Fruit fly (Drosophila melanogaster) whole organism, embryonic: Measurements from ENCODE around the gene CG32847.
A peak's percentile ranks its signal among the peaks of the same experiment; 100 is the strongest.

Experiments used
- CG10274 ChIP-seq: fragments of 200-800 bp; sonication (Bioruptor generic); optimal IDR thresholded peaks from 3 replicates; lab custom pipeline; 2017; ENCODE audit warnings: missing biosample characterization, mild to moderate bottlenecking, missing genetic modification characterization
- CG10366 ChIP-seq: fragments of 200-800 bp; sonication (Bioruptor generic); IDR thresholded peaks from 2 replicates; pipeline ENCODE4 v1.3.6; 2022; ENCODE audit warnings: missing biosample characterization, missing genetic modification characterization
- CG11696 ChIP-seq: fragments of 200-800 bp; sonication (Bioruptor generic); IDR thresholded peaks from 2 replicates; pipeline ENCODE4 v1.3.6; 2022; ENCODE audit warnings: missing biosample characterization, missing genetic modification characterization
- CG12219 ChIP-seq: fragments of 200-800 bp; sonication (Bioruptor generic); optimal IDR thresholded peaks from 3 replicates; lab custom pipeline; 2018; ENCODE audit warnings: missing biosample characterization, mild to moderate bottlenecking, missing genetic modification characterization
- CG13624 ChIP-seq: fragments of 200-800 bp; sonication (Bioruptor generic); optimal IDR thresholded peaks from 2 replicates; lab custom pipeline; 2016; ENCODE audit warnings: missing biosample characterization, missing genetic modification characterization
- CG1529 ChIP-seq: fragments of 200-800 bp; sonication (Bioruptor generic); optimal IDR thresholded peaks from 3 replicates; lab custom pipeline; 2018; ENCODE audit warnings: missing biosample characterization, missing genetic modification characterization
- CG1647 ChIP-seq: fragments of 200-800 bp; sonication (Bioruptor generic); optimal IDR thresholded peaks from 3 replicates; lab custom pipeline; 2016; ENCODE audit warnings: missing biosample characterization, missing genetic modification characterization
- CG2678 ChIP-seq: fragments of 200-800 bp; sonication (Bioruptor generic); optimal IDR thresholded peaks from 3 replicates; lab custom pipeline; 2019; ENCODE audit warnings: missing biosample characterization, mild to moderate bottlenecking, missing genetic modification characterization, moderate library complexity
- CG34422 ChIP-seq: fragments of 200-800 bp; sonication (Bioruptor generic); IDR thresholded peaks from 3 replicates; pipeline ENCODE4 v1.3.6; 2022; ENCODE audit warnings: missing biosample characterization, missing genetic modification characterization
- CG3995 ChIP-seq: fragments of 200-800 bp; sonication (Bioruptor generic); optimal IDR thresholded peaks from 3 replicates; lab custom pipeline; 2016; ENCODE audit warnings: missing biosample characterization, missing genetic modification characterization
- CG5953 ChIP-seq: fragments of 200-800 bp; sonication (Bioruptor generic); IDR thresholded peaks from 2 replicates; pipeline ENCODE4 v1.3.6; 2022; ENCODE audit warnings: missing biosample characterization, missing genetic modification characterization
- CG6683 ChIP-seq: fragments of 200-800 bp; sonication (Bioruptor generic); optimal IDR thresholded peaks from 2 replicates; lab custom pipeline; 2017; ENCODE audit warnings: missing biosample characterization, mild to moderate bottlenecking, missing genetic modification characterization, missing genetic modification reagents
- CG6791 ChIP-seq: fragments of 200-800 bp; sonication (Bioruptor generic); IDR thresholded peaks from 3 replicates; pipeline ENCODE4 v1.3.6; 2022; ENCODE audit warnings: missing biosample characterization, missing genetic modification characterization; ENCODE audit not compliant: partially characterized antibody
- CG7357 ChIP-seq: fragments of 200-800 bp; sonication (Bioruptor generic); IDR thresholded peaks from 3 replicates; pipeline ENCODE4 v1.3.6; 2022; ENCODE audit warnings: missing biosample characterization, missing genetic modification characterization
- CG8290 ChIP-seq, 3 experiments: fragments of 200-800 bp; sonication (Bioruptor generic); optimal IDR thresholded peaks; 2 replicates each; lab custom pipeline; 2016 to 2019; ENCODE audit warnings: missing biosample characterization in 3 of 3, missing genetic modification characterization in 3 of 3, mild to moderate bottlenecking in 2 of 3, moderate library complexity in 1 of 3
- CG9727 ChIP-seq: fragments of 200-800 bp; sonication (Bioruptor generic); optimal IDR thresholded peaks from 3 replicates; lab custom pipeline; 2017; ENCODE audit warnings: missing biosample characterization, mild to moderate bottlenecking, missing genetic modification characterization
- D ChIP-seq, 2 experiments: fragments of 200-800 bp in 1 of 2; fragments of >200 bp in 1 of 2; sonication (Bioruptor generic) in 1 of 2; optimal IDR thresholded peaks; 2 replicates in 1 of 2; 3 replicates in 1 of 2; lab custom pipeline; 2017; ENCODE audit warnings: mild to moderate bottlenecking in 1 of 2, missing biosample characterization in 1 of 2, missing genetic modification characterization in 1 of 2, missing genetic modification reagents in 1 of 2
- Deaf1 ChIP-seq: fragments of 200-800 bp; optimal IDR thresholded peaks from 3 replicates; lab custom pipeline; 2019; ENCODE audit warnings: missing biosample characterization, mild to moderate bottlenecking, missing genetic modification characterization, moderate library complexity
- Dip3 ChIP-seq: fragments of 200-800 bp; sonication (Bioruptor generic); optimal IDR thresholded peaks from 3 replicates; lab custom pipeline; 2016; ENCODE audit warnings: missing biosample characterization, missing genetic modification characterization
- Doc2 ChIP-seq: fragments of 200-800 bp; sonication (Bioruptor generic); IDR thresholded peaks from 2 replicates; pipeline ENCODE4 v1.3.6; 2022; ENCODE audit warnings: missing biosample characterization, missing genetic modification characterization
- H2.0 ChIP-seq: fragments of 200-800 bp; sonication (Bioruptor generic); IDR thresholded peaks from 2 replicates; pipeline ENCODE4 v1.3.6; 2022; ENCODE audit warnings: missing biosample characterization, missing genetic modification characterization
- Hmr ChIP-seq: fragments of 200-800 bp; sonication (Bioruptor generic); optimal IDR thresholded peaks from 3 replicates; lab custom pipeline; 2017; ENCODE audit warnings: mild to moderate bottlenecking, missing biosample characterization, missing genetic modification reagents, missing genetic modification characterization
- Hmx ChIP-seq: fragments of 200-800 bp; sonication (Bioruptor generic); optimal IDR thresholded peaks from 2 replicates; lab custom pipeline; 2016; ENCODE audit warnings: missing biosample characterization, missing genetic modification characterization
- Hsf ChIP-seq: fragments of 200-800 bp; sonication (Bioruptor generic); optimal IDR thresholded peaks from 3 replicates; lab custom pipeline; 2016; ENCODE audit warnings: missing biosample characterization, missing genetic modification characterization
- Mad ChIP-seq: fragments of 200-800 bp; sonication (Bioruptor generic); optimal IDR thresholded peaks from 2 replicates; lab custom pipeline; 2016; ENCODE audit warnings: missing biosample characterization, missing genetic modification characterization
- NFAT ChIP-seq: fragments of 200-800 bp; sonication (Bioruptor generic); IDR thresholded peaks from 2 replicates; pipeline ENCODE4 v1.3.6; 2022; ENCODE audit warnings: missing biosample characterization, missing genetic modification characterization
- Oaz ChIP-seq: fragments of 200-800 bp; sonication (Bioruptor generic); IDR thresholded peaks from 2 replicates; pipeline ENCODE4 v1.3.6; 2022; ENCODE audit warnings: missing biosample characterization, missing genetic modification characterization
- Trl ChIP-seq, 3 experiments: fragments of >200 bp in 2 of 3; fragments of 200-800 bp in 1 of 3; sonication (Bioruptor generic) in 1 of 3; optimal IDR thresholded peaks; 2 replicates in 1 of 3; 3 replicates in 2 of 3; lab custom pipeline; 2016 to 2017; ENCODE audit warnings: missing biosample characterization in 1 of 3, missing genetic modification characterization in 1 of 3
- Xbp1 ChIP-seq: fragments of 200-800 bp; sonication (Bioruptor generic); optimal IDR thresholded peaks from 3 replicates; lab custom pipeline; 2016; ENCODE audit warnings: missing biosample characterization, mild to moderate bottlenecking, missing genetic modification characterization
- Xrp1 ChIP-seq: fragments of 200-800 bp; sonication (Bioruptor generic); IDR thresholded peaks from 2 replicates; pipeline ENCODE4 v1.3.6; 2022; ENCODE audit warnings: missing biosample characterization, missing genetic modification characterization
- abd-A ChIP-seq: fragments of 200-800 bp; sonication (Bioruptor generic); optimal IDR thresholded peaks from 3 replicates; lab custom pipeline; 2019; ENCODE audit warnings: missing biosample characterization, mild to moderate bottlenecking, missing genetic modification characterization, moderate library complexity
- ap ChIP-seq: fragments of 200-800 bp; sonication (Bioruptor generic); IDR thresholded peaks from 2 replicates; pipeline ENCODE4 v1.3.6; 2022; ENCODE audit warnings: missing biosample characterization, missing genetic modification characterization
- ato ChIP-seq: fragments of 200-800 bp; sonication (Bioruptor generic); IDR thresholded peaks from 2 replicates; pipeline ENCODE4 v1.3.6; 2022; ENCODE audit warnings: missing biosample characterization, missing genetic modification characterization; ENCODE audit not compliant: partially characterized antibody
- crp ChIP-seq, 2 experiments: fragments of 200-800 bp; sonication (Bioruptor generic); optimal IDR thresholded peaks; 2 replicates in 1 of 2; 3 replicates in 1 of 2; lab custom pipeline; 2017; ENCODE audit warnings: missing biosample characterization in 2 of 2, missing genetic modification characterization in 2 of 2, mild to moderate bottlenecking in 1 of 2, moderate library complexity in 1 of 2
- hb ChIP-seq: fragments of 200-800 bp; sonication (Bioruptor generic); IDR thresholded peaks from 3 replicates; pipeline ENCODE4 v1.3.6; 2022; ENCODE audit warnings: missing biosample characterization, missing genetic modification characterization; ENCODE audit not compliant: partially characterized antibody
- hth ChIP-seq: fragments of >200 bp; optimal IDR thresholded peaks from 2 replicates; lab custom pipeline; 2017; ENCODE audit warnings: inconsistent platforms
- inv ChIP-seq: fragments of 200-800 bp; sonication (Bioruptor generic); IDR thresholded peaks from 2 replicates; pipeline ENCODE4 v1.3.6; 2022; ENCODE audit warnings: missing biosample characterization, missing genetic modification characterization; ENCODE audit not compliant: partially characterized antibody
- jumu ChIP-seq: fragments of 200-800 bp; sonication (Bioruptor generic); optimal IDR thresholded peaks from 3 replicates; lab custom pipeline; 2016; ENCODE audit warnings: missing biosample characterization, missing genetic modification characterization
- nerfin-2 ChIP-seq: fragments of 200-800 bp; sonication (Bioruptor generic); IDR thresholded peaks from 2 replicates; pipeline ENCODE4 v1.3.6; 2022; ENCODE audit warnings: missing biosample characterization, missing genetic modification characterization; ENCODE audit not compliant: partially characterized antibody
- nom ChIP-seq: fragments of 200-800 bp; sonication (Bioruptor generic); optimal IDR thresholded peaks from 2 replicates; lab custom pipeline; 2017; ENCODE audit warnings: missing biosample characterization, missing genetic modification characterization, mild to moderate bottlenecking, moderate library complexity, missing genetic modification reagents
- phol ChIP-seq: fragments of 200-800 bp; sonication (Bioruptor generic); optimal IDR thresholded peaks from 3 replicates; lab custom pipeline; 2018; ENCODE audit warnings: missing biosample characterization, mild to moderate bottlenecking, missing genetic modification characterization, moderate library complexity
- pita ChIP-seq: fragments of 200-800 bp; sonication (Bioruptor generic); optimal IDR thresholded peaks from 2 replicates; lab custom pipeline; 2017; ENCODE audit warnings: missing biosample characterization, mild to moderate bottlenecking, missing genetic modification characterization
- pum ChIP-seq: fragments of 200-800 bp; sonication (Bioruptor generic); optimal IDR thresholded peaks from 2 replicates; lab custom pipeline; 2016; ENCODE audit warnings: missing biosample characterization, missing genetic modification characterization
- sc ChIP-seq, 3 experiments: fragments of >200 bp in 2 of 3; fragments of 200-800 bp in 1 of 3; sonication (Bioruptor generic) in 1 of 3; optimal IDR thresholded peaks; 2 replicates in 2 of 3; 3 replicates in 1 of 3; lab custom pipeline; 2017; ENCODE audit warnings: mild to moderate bottlenecking in 1 of 3, missing biosample characterization in 1 of 3, missing genetic modification characterization in 1 of 3, missing genetic modification reagents in 1 of 3
- schlank ChIP-seq: fragments of 200-800 bp; sonication (Bioruptor generic); optimal IDR thresholded peaks from 2 replicates; lab custom pipeline; 2018; ENCODE audit warnings: missing biosample characterization, mild to moderate bottlenecking, missing genetic modification characterization
- sens-2 ChIP-seq: fragments of 200-800 bp; sonication (Bioruptor generic); IDR thresholded peaks from 2 replicates; pipeline ENCODE4 v1.3.6; 2022; ENCODE audit warnings: missing biosample characterization, missing genetic modification characterization
- shn ChIP-seq: fragments of 200-800 bp; sonication (Bioruptor generic); optimal IDR thresholded peaks from 3 replicates; lab custom pipeline; 2016; ENCODE audit warnings: missing biosample characterization, missing genetic modification characterization
- vfl ChIP-seq: fragments of 200-800 bp; sonication (Bioruptor generic); optimal IDR thresholded peaks from 2 replicates; lab custom pipeline; 2016; ENCODE audit warnings: missing biosample characterization, missing genetic modification characterization
- wek ChIP-seq: fragments of 200-800 bp; sonication (Bioruptor generic); optimal IDR thresholded peaks from 3 replicates; lab custom pipeline; 2018; ENCODE audit warnings: missing biosample characterization, mild to moderate bottlenecking, missing genetic modification characterization, moderate library complexity

The CG32847 gene

DNA sequence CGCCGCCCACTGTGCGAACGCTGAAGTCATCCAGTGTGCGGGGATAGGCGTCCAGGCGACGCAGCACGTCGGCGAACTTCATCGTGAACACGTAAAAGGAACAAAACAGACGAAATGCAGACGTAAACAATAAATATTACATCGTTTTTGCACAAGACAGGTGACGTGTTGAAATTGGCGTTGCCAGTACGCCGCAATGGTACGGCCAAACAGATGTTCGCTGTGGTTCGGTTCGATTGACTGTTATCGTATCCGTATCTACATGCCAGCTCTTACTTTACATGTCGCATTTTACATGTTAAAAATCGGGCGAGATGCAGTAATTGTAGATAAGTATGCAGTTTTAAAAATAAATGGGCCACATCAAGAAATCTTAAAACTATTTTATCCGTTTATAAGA is 42.0 kb downstream of the CG32847 start, which contains the start of gene CG7011 (continued):
- TF ChIP-seq vfl (GFP tag; lab: Kevin White, UChicago), result no peak
- no peak for TF ChIP-seq CG7357
- TF ChIP-seq hth (lab: Kevin White, UChicago), result no peak
- TF ChIP-seq ap (GFP tag; lab: Robert Waterston, UW), result no peak
- no peak for TF ChIP-seq schlank (tag; lab: Kevin White, UChicago)
- TF ChIP-seq CG1647, result no peak
- no peak for TF ChIP-seq CG1529
- TF ChIP-seq Hsf, result no peak
- no peak for TF ChIP-seq Deaf1 (tag; lab: Kevin White, UChicago)
- 0 out of 2 replicates have a peak, but pooled peaks have one; percentile 20 for TF ChIP-seq ato (GFP tag; lab: Robert Waterston, UW)
- TF ChIP-seq phol (tag; lab: Kevin White, UChicago), result no peak
- no peak for TF ChIP-seq CG2678 (tag; lab: Kevin White, UChicago)
- TF ChIP-seq CG10274 (GFP tag; lab: Kevin White, UChicago), result no peak
- no peak for TF ChIP-seq Dip3 (GFP tag; lab: Kevin White, UChicago)
- TF ChIP-seq CG6791 (GFP tag; lab: Robert Waterston, UW), result peak; percentile 65
- TF ChIP-seq hb, result 0 out of 3 replicates have a peak, but pooled peaks have one; percentile 34
- peak; percentile 69; the same call in 1 of the 3 replicates for TF ChIP-seq CG34422 (GFP tag; lab: Robert Waterston, UW)
- TF ChIP-seq abd-A (tag; lab: Kevin White, UChicago), result no peak
- TF ChIP-seq jumu (GFP tag; lab: Kevin White, UChicago), result no peak
- no peak for TF ChIP-seq CG6683
- no peak for TF ChIP-seq wek
- no peak for TF ChIP-seq Doc2 (GFP tag; lab: Robert Waterston, UW)
- no peak for TF ChIP-seq Oaz
- no peak for TF ChIP-seq Hmr (GFP tag; lab: Kevin White, UChicago)
- TF ChIP-seq nom, result no peak
- TF ChIP-seq CG5953, result no peak
- no peak for TF ChIP-seq nerfin-2 (GFP tag; lab: Robert Waterston, UW)
- no peak for TF ChIP-seq H2.0 (GFP tag; lab: Robert Waterston, UW)
- TF ChIP-seq Mad (GFP tag; lab: Kevin White, UChicago), result no peak
- TF ChIP-seq CG3995, result no peak
- TF ChIP-seq pita (GFP tag; lab: Kevin White, UChicago), result no peak
- no peak for TF ChIP-seq NFAT (GFP tag; lab: Robert Waterston, UW)
- no peak for TF ChIP-seq CG8290 (GFP tag; optimal IDR thresholded peaks at IDR 0.05; lab: Kevin White, UChicago)
- TF ChIP-seq CG8290 (tag; optimal IDR thresholded peaks at IDR 0.05; lab: Kevin White, UChicago), result no peak
- TF ChIP-seq shn (GFP tag; lab: Kevin White, UChicago), result no peak
- TF ChIP-seq CG12219 (GFP tag; lab: Kevin White, UChicago), result no peak
- TF ChIP-seq sc (optimal IDR thresholded peaks at IDR 0.05; lab: Kevin White, UChicago), result no peak
- no peak for TF ChIP-seq sc (GFP tag; optimal IDR thresholded peaks at IDR 0.05; lab: Kevin White, UChicago)
- TF ChIP-seq inv (GFP tag; lab: Robert Waterston, UW), result peak; percentile 46; the same call in 1 of the 2 replicates
- no peak for TF ChIP-seq Hmx (GFP tag; lab: Kevin White, UChicago)
- TF ChIP-seq CG11696, result no peak
- peak; percentile 72 to 93 for TF ChIP-seq crp (GFP tag; optimal IDR thresholded peaks at IDR 0.05; lab: Kevin White, UChicago)
- no peak for TF ChIP-seq Trl (optimal IDR thresholded peaks at IDR 0.05; lab: Kevin White, UChicago)
- TF ChIP-seq Trl (GFP tag; optimal IDR thresholded peaks at IDR 0.05; lab: Kevin White, UChicago), result no peak
- TF ChIP-seq Xbp1, result peak; percentile 54
- no peak for TF ChIP-seq D (optimal IDR thresholded peaks at IDR 0.05; lab: Kevin White, UChicago)
- no peak for TF ChIP-seq D (GFP tag; optimal IDR thresholded peaks at IDR 0.05; lab: Kevin White, UChicago)
- TF ChIP-seq CG10366 (GFP tag; lab: Robert Waterston, UW), result no peak
- no peak for TF ChIP-seq sens-2
- no peak for TF ChIP-seq CG13624 (GFP tag; lab: Kevin White, UChicago)
- TF ChIP-seq Xrp1, result no peak
- no peak for TF ChIP-seq pum (GFP tag; lab: Kevin White, UChicago)
- no peak for TF ChIP-seq CG9727 (GFP tag; lab: Kevin White, UChicago)
